Fruit fly (Drosophila melanogaster): ENCODE measurements around the gene orb.

DNA sequence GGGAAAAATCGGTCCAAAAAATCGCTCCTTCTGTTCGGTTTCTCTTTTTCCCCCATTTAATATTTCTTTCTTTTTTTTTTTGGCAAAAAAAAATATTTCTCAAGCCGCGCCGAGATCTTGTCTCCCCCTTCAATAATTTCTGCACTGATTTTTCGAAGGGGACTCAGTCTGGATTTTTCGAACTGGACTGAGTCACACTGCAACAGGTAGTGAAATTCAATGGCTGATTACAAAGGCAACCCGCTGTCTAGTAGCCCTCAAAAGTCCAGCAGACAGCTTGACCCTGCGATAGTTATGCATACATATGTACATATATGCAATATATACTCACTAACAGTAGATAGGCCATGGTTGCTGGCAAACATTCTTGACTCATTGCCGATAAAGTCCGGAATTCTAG is 39.6 kb upstream of the orb start:
- no peak for TF ChIP-seq Clk (GFP tag; optimal IDR thresholded peaks at IDR 0.05)
- no peak for TF ChIP-seq tj (GFP tag; optimal IDR thresholded peaks at IDR 0.05)
- no peak for TF ChIP-seq toe (GFP tag; optimal IDR thresholded peaks at IDR 0.05)
- no peak for TF ChIP-seq bab1 (GFP tag; optimal IDR thresholded peaks at IDR 0.05)
- no peak for TF ChIP-seq ovo (GFP tag; optimal IDR thresholded peaks at IDR 0.05)
- no peak for TF ChIP-seq Hr96 (GFP tag; optimal IDR thresholded peaks at IDR 0.05)
- peak; percentile 8 for TF ChIP-seq kay (GFP tag; ENCODE audit: borderline replicate concordance)
- no peak for TF ChIP-seq pad (GFP tag; optimal IDR thresholded peaks at IDR 0.05)
- no peak for TF ChIP-seq CG7101 (tag; optimal IDR thresholded peaks at IDR 0.05)

Measured in whole organism, adult.